Worm (Caenorhabditis elegans): ENCODE results near the gene srx-67.

Gene srx-67

ce11 chrV:3896018-3896417, 20.6 kb upstream of the srx-67 start:
- no peak for TF ChIP-seq daf-12 (tag; optimal IDR thresholded peaks at IDR 0.05)
- TF ChIP-seq nhr-237 (tag; optimal IDR thresholded peaks at IDR 0.05): no peak
- TF ChIP-seq eor-1 (tag; optimal IDR thresholded peaks at IDR 0.05): no peak
- no peak for TF ChIP-seq lin-39 (tag; optimal IDR thresholded peaks at IDR 0.05)
- TF ChIP-seq egl-5 (tag; optimal IDR thresholded peaks at IDR 0.05): no peak
- TF ChIP-seq zag-1 (tag; optimal IDR thresholded peaks at IDR 0.05): no peak
- no peak for TF ChIP-seq tbx-2 (tag; optimal IDR thresholded peaks at IDR 0.05)
- TF ChIP-seq ama-1 (optimal IDR thresholded peaks at IDR 0.05): no peak
- TF ChIP-seq hmg-11 (tag; optimal IDR thresholded peaks at IDR 0.05): no peak
- TF ChIP-seq ceh-28 (tag; optimal IDR thresholded peaks at IDR 0.05): no peak
- no peak for TF ChIP-seq ceh-82 (tag; optimal IDR thresholded peaks at IDR 0.05)
- TF ChIP-seq unc-62 (GFP tag; optimal IDR thresholded peaks at IDR 0.05): no peak
- no peak for TF ChIP-seq R02D3.7 (tag; optimal IDR thresholded peaks at IDR 0.05)

ce11 chrV:3900102-3900501, 16.5 kb upstream of the srx-67 start, which contains the start of gene irld-22:
irld-22 (minus strand) TSS chrV:3900202.
- TF ChIP-seq elt-1 (tag; optimal IDR thresholded peaks at IDR 0.05): no peak
- TF ChIP-seq ama-1 (optimal IDR thresholded peaks at IDR 0.05): no peak
- TF ChIP-seq nhr-23 (tag; optimal IDR thresholded peaks at IDR 0.05): no peak
- no peak for TF ChIP-seq unc-39 (tag; optimal IDR thresholded peaks at IDR 0.05)
- TF ChIP-seq lsy-12 (tag; optimal IDR thresholded peaks at IDR 0.05): no peak
- TF ChIP-seq nhr-67 (tag; optimal IDR thresholded peaks at IDR 0.05): no peak
- no peak for TF ChIP-seq elt-3 (tag; optimal IDR thresholded peaks at IDR 0.05)
- TF ChIP-seq sea-2 (GFP tag; optimal IDR thresholded peaks at IDR 0.05): no peak
- no peak for TF ChIP-seq jun-1 (tag; optimal IDR thresholded peaks at IDR 0.05)

ce11 chrV:3902458-3903157, 14.0 kb upstream of the srx-67 start, which contains the start of the genes str-229 and srh-190:
str-229 (minus strand) TSS chrV:3902558.
srh-190 (plus strand) TSS chrV:3903107.
- TF ChIP-seq ztf-4 (tag; optimal IDR thresholded peaks at IDR 0.05) (no peak), aly-2 (tag; optimal IDR thresholded peaks at IDR 0.05) (no peak), sea-2 (GFP tag; optimal IDR thresholded peaks at IDR 0.05) (no peak), R02D3.7 (tag; optimal IDR thresholded peaks at IDR 0.05) (no peak), ceh-16 (tag; optimal IDR thresholded peaks at IDR 0.05) (no peak), nhr-25 (tag; optimal IDR thresholded peaks at IDR 0.05) (no peak), nhr-77 (tag; optimal IDR thresholded peaks at IDR 0.05) (no peak), zag-1 (tag; optimal IDR thresholded peaks at IDR 0.05) (no peak), fos-1 (tag; optimal IDR thresholded peaks at IDR 0.05) (no peak), ZK546.5 (tag; optimal IDR thresholded peaks at IDR 0.05) (no peak), skn-1 (tag; optimal IDR thresholded peaks at IDR 0.05) (no peak), lin-39 (tag; optimal IDR thresholded peaks at IDR 0.05) (no peak), daf-12 (tag; optimal IDR thresholded peaks at IDR 0.05) (no peak), jun-1 (tag; optimal IDR thresholded peaks at IDR 0.05) (no peak)

ce11 chrV:3903424-3903823, 13.2 kb upstream of the srx-67 start:
- TF ChIP-seq ztf-11 (tag; optimal IDR thresholded peaks at IDR 0.05): no peak
- TF ChIP-seq lin-39 (tag; optimal IDR thresholded peaks at IDR 0.05): no peak
- no peak for TF ChIP-seq nhr-11 (tag; optimal IDR thresholded peaks at IDR 0.05)
- TF ChIP-seq skn-1 (tag; optimal IDR thresholded peaks at IDR 0.05): no peak
- TF ChIP-seq nhr-43 (tag; optimal IDR thresholded peaks at IDR 0.05; ENCODE audit: poor library complexity, severe bottlenecking): no peak
- TF ChIP-seq hmg-11 (tag; optimal IDR thresholded peaks at IDR 0.05): no peak
- no peak for TF ChIP-seq fkh-2 (tag; optimal IDR thresholded peaks at IDR 0.05)
- TF ChIP-seq tbx-2 (tag; optimal IDR thresholded peaks at IDR 0.05): no peak
- no peak for TF ChIP-seq nhr-77 (tag; optimal IDR thresholded peaks at IDR 0.05)
- no peak for TF ChIP-seq lin-15B (tag; optimal IDR thresholded peaks at IDR 0.05)
- TF ChIP-seq nhr-28 (tag; optimal IDR thresholded peaks at IDR 0.05): no peak

- no peak for TF ChIP-seq zag-1 (tag; optimal IDR thresholded peaks at IDR 0.05)
- no peak for TF ChIP-seq nhr-25 (tag; optimal IDR thresholded peaks at IDR 0.05)
- TF ChIP-seq ztf-11 (tag; optimal IDR thresholded peaks at IDR 0.05): no peak
- TF ChIP-seq elt-1 (tag; optimal IDR thresholded peaks at IDR 0.05): no peak
- TF ChIP-seq nhr-23 (tag; optimal IDR thresholded peaks at IDR 0.05): no peak
- no peak for TF ChIP-seq hmg-11 (tag; optimal IDR thresholded peaks at IDR 0.05)
- TF ChIP-seq nhr-67 (tag; optimal IDR thresholded peaks at IDR 0.05): no peak
- TF ChIP-seq nhr-76 (tag; optimal IDR thresholded peaks at IDR 0.05): no peak
- no peak for TF ChIP-seq nhr-12 (tag; optimal IDR thresholded peaks at IDR 0.05)
Measured at ce11 chrV:3905841-3906240, 10.7 kb upstream of the srx-67 start, which contains the start of gene nhr-156. nhr-156 (plus strand) TSS chrV:3906106.
